Worm (Caenorhabditis elegans) whole organism, L2 larva: Measurements from ENCODE around the gene mca-3.

Experiments
- C34F6.9 ChIP-seq: fragments of 150-350 bp; optimal IDR thresholded peaks from 2 replicates; lab custom pipeline; 2014; ENCODE audit warnings: missing biosample characterization, missing genetic modification characterization
- F13H6.1 ChIP-seq: sonication (generic microtip); optimal IDR thresholded peaks from 2 replicates; lab custom pipeline; 2016; ENCODE audit warnings: missing genetic modification characterization, missing compliant biosample characterization
- R02D3.7 ChIP-seq: fragments of 150-350 bp; optimal IDR thresholded peaks from 2 replicates; lab custom pipeline; 2014; ENCODE audit warnings: missing biosample characterization, missing genetic modification characterization
- Y55F3AM.14 ChIP-seq: fragments of 200-800 bp; sonication (Bioruptor generic); optimal IDR thresholded peaks from 2 replicates; lab custom pipeline; 2018; ENCODE audit warnings: mild to moderate bottlenecking, missing genetic modification characterization, missing compliant biosample characterization
- alr-1 ChIP-seq: fragments of 150-350 bp; optimal IDR thresholded peaks from 2 replicates; lab custom pipeline; 2014; ENCODE audit warnings: missing biosample characterization, missing genetic modification characterization
- aly-2 ChIP-seq: fragments of 150-350 bp; optimal IDR thresholded peaks from 2 replicates; lab custom pipeline; 2014; ENCODE audit warnings: missing biosample characterization, missing genetic modification characterization
- ceh-16 ChIP-seq: fragments of 150-350 bp; optimal IDR thresholded peaks from 2 replicates; lab custom pipeline; 2014; ENCODE audit warnings: missing biosample characterization, missing genetic modification characterization
- ceh-82 ChIP-seq: fragments of 150-350 bp; optimal IDR thresholded peaks from 2 replicates; lab custom pipeline; 2014; ENCODE audit warnings: missing biosample characterization, missing genetic modification characterization
- egl-27 ChIP-seq: sonication (generic microtip); optimal IDR thresholded peaks from 3 replicates; lab custom pipeline; 2017; ENCODE audit warnings: missing biosample characterization, missing genetic modification reagents, missing genetic modification characterization
- elt-1 ChIP-seq: fragments of 150-350 bp; optimal IDR thresholded peaks from 2 replicates; lab custom pipeline; 2014; ENCODE audit warnings: missing biosample characterization, missing genetic modification characterization
- elt-3 ChIP-seq: sonication (generic microtip); optimal IDR thresholded peaks from 2 replicates; lab custom pipeline; 2017; ENCODE audit warnings: missing biosample characterization, missing genetic modification characterization
- fos-1 ChIP-seq: fragments of 150-350 bp; optimal IDR thresholded peaks from 2 replicates; lab custom pipeline; 2014; ENCODE audit warnings: missing biosample characterization, missing genetic modification characterization
- gmeb-1 ChIP-seq: fragments of 150-350 bp; optimal IDR thresholded peaks from 2 replicates; lab custom pipeline; 2014; ENCODE audit warnings: missing biosample characterization, missing genetic modification characterization
- lin-11 ChIP-seq: fragments of 150-350 bp; sonication (generic microtip); optimal IDR thresholded peaks from 2 replicates; lab custom pipeline; 2014; ENCODE audit warnings: missing biosample characterization, missing genetic modification characterization, inconsistent platforms, mixed read lengths
- lin-13 ChIP-seq: fragments of 150-350 bp; optimal IDR thresholded peaks from 2 replicates; lab custom pipeline; 2014; ENCODE audit warnings: missing biosample characterization, missing genetic modification reagents, missing genetic modification characterization
- lsy-2 ChIP-seq, 2 experiments: fragments of 150-350 bp in 1 of 2; sonication (generic microtip) in 1 of 2; optimal IDR thresholded peaks; 2 replicates each; lab custom pipeline; 2014 to 2017; ENCODE audit warnings: missing biosample characterization in 2 of 2, missing genetic modification characterization in 2 of 2
- mab-5 ChIP-seq: fragments of 150-350 bp; optimal IDR thresholded peaks from 2 replicates; lab custom pipeline; 2014; ENCODE audit warnings: missing biosample characterization, missing genetic modification characterization
- mbf-1 ChIP-seq: sonication (generic microtip); optimal IDR thresholded peaks from 2 replicates; lab custom pipeline; 2017; ENCODE audit warnings: missing biosample characterization, missing genetic modification characterization
- mdl-1 ChIP-seq, 2 experiments: fragments of 150-350 bp in 1 of 2; sonication (generic microtip) in 1 of 2; optimal IDR thresholded peaks; 2 replicates each; lab custom pipeline; 2017; ENCODE audit warnings: missing biosample characterization in 2 of 2, missing genetic modification characterization in 2 of 2
- nhr-10 ChIP-seq: sonication (generic microtip); optimal IDR thresholded peaks from 2 replicates; lab custom pipeline; 2017; ENCODE audit warnings: missing biosample characterization, missing genetic modification characterization
- nhr-12 ChIP-seq: fragments of 150-350 bp; optimal IDR thresholded peaks from 2 replicates; lab custom pipeline; 2014; ENCODE audit warnings: missing biosample characterization, missing genetic modification characterization
- nhr-129 ChIP-seq: fragments of 150-350 bp; optimal IDR thresholded peaks from 2 replicates; lab custom pipeline; 2014; ENCODE audit warnings: missing biosample characterization, missing genetic modification characterization
- nhr-23 ChIP-seq: fragments of 150-350 bp; optimal IDR thresholded peaks from 2 replicates; lab custom pipeline; 2014; ENCODE audit warnings: missing biosample characterization, missing genetic modification reagents, missing genetic modification characterization
- nhr-237 ChIP-seq: fragments of 150-350 bp; optimal IDR thresholded peaks from 2 replicates; lab custom pipeline; 2014; ENCODE audit warnings: missing biosample characterization, missing genetic modification characterization
- nhr-25 ChIP-seq: fragments of 150-350 bp; sonication (generic microtip); optimal IDR thresholded peaks from 3 replicates; lab custom pipeline; 2014; ENCODE audit warnings: missing biosample characterization, missing genetic modification characterization
- nhr-6 ChIP-seq: fragments of 150-350 bp; optimal IDR thresholded peaks from 2 replicates; lab custom pipeline; 2014; ENCODE audit warnings: missing biosample characterization, missing genetic modification characterization
- peb-1 ChIP-seq: fragments of 150-350 bp; optimal IDR thresholded peaks from 2 replicates; lab custom pipeline; 2014; ENCODE audit warnings: missing biosample characterization, missing genetic modification characterization
- sem-4 ChIP-seq: fragments of 150-350 bp; optimal IDR thresholded peaks from 2 replicates; lab custom pipeline; 2014; ENCODE audit warnings: missing biosample characterization, missing genetic modification reagents, missing genetic modification characterization
- skn-1 ChIP-seq: sonication (generic microtip); optimal IDR thresholded peaks from 2 replicates; lab custom pipeline; 2017; ENCODE audit warnings: missing biosample characterization, missing genetic modification characterization
- sma-9 ChIP-seq, 2 experiments: fragments of 150-350 bp in 1 of 2; sonication (generic microtip) in 1 of 2; optimal IDR thresholded peaks; 2 replicates each; lab custom pipeline; 2014 to 2016; ENCODE audit warnings: missing genetic modification characterization in 2 of 2, mild to moderate bottlenecking in 1 of 2, missing biosample characterization in 1 of 2, missing compliant biosample characterization in 1 of 2, missing genetic modification reagents in 1 of 2, moderate library complexity in 1 of 2
- unc-55 ChIP-seq: fragments of 150-350 bp; sonication (generic microtip); optimal IDR thresholded peaks from 3 replicates; lab custom pipeline; 2014; ENCODE audit warnings: missing biosample characterization, missing genetic modification reagents, missing genetic modification characterization
- zag-1 ChIP-seq: fragments of 150-350 bp; optimal IDR thresholded peaks from 2 replicates; lab custom pipeline; 2014; ENCODE audit warnings: missing biosample characterization, missing genetic modification characterization
- ztf-1 ChIP-seq: fragments of 200-800 bp; sonication (Bioruptor generic); conservative IDR thresholded peaks from 2 replicates; pipeline ENCODE4 v1.3.6; 2022; ENCODE audit warnings: missing genetic modification characterization, missing compliant biosample characterization
- ztf-11 ChIP-seq: sonication (generic microtip); optimal IDR thresholded peaks from 2 replicates; lab custom pipeline; 2017; ENCODE audit warnings: missing biosample characterization, missing genetic modification characterization
- ztf-4 ChIP-seq: fragments of 150-350 bp; optimal IDR thresholded peaks from 2 replicates; lab custom pipeline; 2014; ENCODE audit warnings: missing biosample characterization, missing genetic modification characterization

Gene mca-3

DNA sequence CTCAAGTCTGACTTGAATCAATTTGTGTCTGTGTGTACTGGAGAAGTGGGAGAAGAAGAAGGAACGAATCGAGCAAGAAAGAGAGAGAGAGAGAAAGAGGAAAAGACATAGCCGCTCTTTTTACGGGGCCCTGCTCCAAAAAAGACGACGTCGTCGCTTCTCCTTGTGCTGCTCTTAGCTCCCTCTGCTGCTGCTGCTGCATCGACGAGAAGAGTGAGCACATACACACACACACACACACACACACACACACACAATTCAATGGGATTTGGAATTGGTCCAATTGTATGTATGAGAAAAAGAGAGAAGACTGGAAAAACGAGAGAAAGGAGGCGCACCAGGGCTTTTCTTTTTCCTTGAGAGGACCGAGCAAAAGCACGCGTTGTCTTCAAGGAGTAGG is 2.1 kb upstream of the mca-3 start (continued):
- TF ChIP-seq ztf-4 (tag; lab: Kevin White, UChicago) (peak; percentile 7), ceh-16 (tag; lab: Kevin White, UChicago) (no peak), gmeb-1 (tag; lab: Kevin White, UChicago) (no peak), unc-55 (peak; percentile 88), nhr-12 (tag; lab: Kevin White, UChicago) (no peak), nhr-10 (tag; lab: Kevin White, UChicago) (no peak), nhr-237 (tag; lab: Kevin White, UChicago) (no peak), mab-5 (peak; percentile 48), skn-1 (no peak), ztf-1 (no peak), egl-27 (tag; lab: Kevin White, UChicago) (peak; percentile 2), lsy-2 (tag; optimal IDR thresholded peaks at IDR 0.05; lab: Kevin White, UChicago) (peak; percentile 5 to 60), alr-1 (no peak), nhr-23 (tag; lab: Kevin White, UChicago) (no peak), sma-9 (GFP tag; optimal IDR thresholded peaks at IDR 0.05; lab: Kevin White, UChicago) (peak; percentile 76), sma-9 (tag; optimal IDR thresholded peaks at IDR 0.05; lab: Kevin White, UChicago) (no peak), peb-1 (tag; lab: Kevin White, UChicago) (no peak)

- TF ChIP-seq sem-4 (tag; lab: Kevin White, UChicago) (no peak), lsy-2 (tag; optimal IDR thresholded peaks at IDR 0.05; lab: Kevin White, UChicago) (peak; percentile 9 to 34), zag-1 (tag; lab: Kevin White, UChicago) (no peak), nhr-129 (tag; lab: Kevin White, UChicago) (peak; percentile 16), aly-2 (tag; lab: Kevin White, UChicago) (no peak), nhr-6 (no peak), mdl-1 (tag; optimal IDR thresholded peaks at IDR 0.05; lab: Kevin White, UChicago) (no peak), C34F6.9 (tag; lab: Kevin White, UChicago) (peak; percentile 15), unc-55 (peak; percentile 50)
- TF ChIP-seq, all 48 proteins: peak for 4
These were observed 920 bp downstream of the mca-3 start for ce11 chrIV:3131871-3132586.

DNA sequence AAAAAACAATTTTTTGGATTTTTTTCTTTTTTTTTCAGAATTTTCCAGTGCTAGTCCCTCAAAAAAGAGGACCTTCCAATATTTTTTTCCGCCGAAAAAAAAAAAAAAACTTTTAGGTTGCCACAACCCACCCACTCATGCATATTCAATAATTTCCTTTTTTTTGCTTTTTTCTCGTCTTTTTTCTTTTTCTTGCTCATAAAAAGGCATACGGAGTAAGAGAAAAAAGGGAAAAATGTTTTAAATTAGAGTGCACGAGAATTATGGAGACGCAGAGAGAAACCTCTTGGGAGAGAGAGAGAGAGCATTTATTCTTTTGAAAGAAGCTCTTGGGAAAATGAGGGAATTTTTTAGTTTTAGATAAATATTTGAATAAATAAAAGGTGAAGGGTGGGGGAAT is 5.0 kb downstream of the mca-3 start:
- TF ChIP-seq mbf-1 (tag; lab: Kevin White, UChicago) = no peak
- peak; percentile 23 for TF ChIP-seq unc-55
- TF ChIP-seq ztf-4 (tag; lab: Kevin White, UChicago) = no peak
- no peak for TF ChIP-seq mab-5
- TF ChIP-seq C34F6.9 (tag; lab: Kevin White, UChicago) = peak; percentile 55
- TF ChIP-seq mdl-1 (tag; optimal IDR thresholded peaks at IDR 0.05; lab: Kevin White, UChicago) = no peak
- TF ChIP-seq egl-27 (tag; lab: Kevin White, UChicago) = no peak
- no peak for TF ChIP-seq elt-1 (tag; lab: Kevin White, UChicago)
- no peak for TF ChIP-seq ztf-11 (tag; lab: Kevin White, UChicago)
- no peak for TF ChIP-seq fos-1 (tag; lab: Kevin White, UChicago)
- TF ChIP-seq R02D3.7 (tag; lab: Kevin White, UChicago) = no peak
- TF ChIP-seq, all 48 proteins: peak for 2

DNA sequence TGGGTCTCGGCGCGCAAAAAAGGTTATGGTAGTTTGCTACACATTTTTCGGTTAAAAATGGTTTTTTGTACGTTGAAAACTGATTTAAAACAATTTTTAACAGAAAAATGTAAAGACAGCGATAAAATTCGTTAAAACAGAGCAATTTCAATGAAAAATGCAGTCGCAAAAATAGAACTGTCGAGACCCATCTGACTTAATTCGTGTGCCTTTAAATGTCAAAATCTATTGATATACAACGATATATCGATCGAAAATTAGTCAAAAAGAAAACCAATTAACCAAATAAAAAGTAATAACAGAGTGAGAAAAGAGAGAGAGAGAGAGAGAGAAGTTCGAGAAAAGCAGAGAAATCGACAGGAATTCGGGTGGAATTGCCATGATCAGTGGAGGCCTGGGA is 11.9 kb downstream of the mca-3 start:
- TF ChIP-seq lin-11 (tag; lab: Kevin White, UChicago) (no peak), nhr-23 (tag; lab: Kevin White, UChicago) (no peak), zag-1 (tag; lab: Kevin White, UChicago) (no peak)

ce11 chrIV:3101208-3101607 is 31.7 kb downstream of the mca-3 start:
- TF ChIP-seq egl-27 (tag; lab: Kevin White, UChicago) = no peak
- no peak for TF ChIP-seq zag-1 (tag; lab: Kevin White, UChicago)
- TF ChIP-seq ceh-16 (tag; lab: Kevin White, UChicago) = no peak
- TF ChIP-seq unc-55 = no peak
- TF ChIP-seq ceh-82 (tag; lab: Kevin White, UChicago) = no peak
- TF ChIP-seq lin-13 = no peak
- TF ChIP-seq elt-1 (tag; lab: Kevin White, UChicago) = no peak
- TF ChIP-seq nhr-25 (tag; lab: Kevin White, UChicago) = no peak
- TF ChIP-seq F13H6.1 (tag; lab: Kevin White, UChicago) = no peak
- no peak for TF ChIP-seq Y55F3AM.14
- TF ChIP-seq nhr-12 (tag; lab: Kevin White, UChicago) = no peak
- TF ChIP-seq sma-9 (GFP tag; optimal IDR thresholded peaks at IDR 0.05; lab: Kevin White, UChicago) = no peak
- TF ChIP-seq sma-9 (tag; optimal IDR thresholded peaks at IDR 0.05; lab: Kevin White, UChicago) = no peak
- TF ChIP-seq mab-5 = no peak
- TF ChIP-seq elt-3 = no peak
- TF ChIP-seq sem-4 (tag; lab: Kevin White, UChicago) = no peak
- TF ChIP-seq nhr-10 (tag; lab: Kevin White, UChicago) = no peak
